Worm (Caenorhabditis elegans): ENCODE measurements around the gene F28B1.2.

The F28B1.2 gene

DNA sequence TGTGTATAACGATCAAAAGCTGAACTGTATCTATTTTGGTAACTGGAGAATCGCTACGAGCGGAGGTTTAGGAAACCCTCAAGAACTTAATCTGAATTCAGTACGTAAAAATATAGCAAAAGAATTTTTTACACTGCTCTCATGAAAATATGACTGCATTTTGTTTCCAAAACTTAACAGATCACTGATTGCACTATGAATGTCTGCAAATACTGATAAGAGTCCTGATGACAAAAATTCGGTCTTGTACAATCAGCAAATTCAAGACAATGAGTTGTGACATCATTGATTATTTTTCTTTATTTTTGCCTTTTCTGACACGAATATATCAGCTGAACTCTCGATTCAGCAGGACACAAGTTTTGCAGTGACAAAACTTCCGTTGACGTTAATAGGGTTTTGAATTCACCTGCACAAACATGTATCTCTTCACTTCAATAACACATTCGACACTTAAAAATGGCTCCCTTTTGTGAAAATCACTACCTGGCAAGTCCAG is 45.4 kb downstream of the F28B1.2 start, which contains the start of gene srh-237:
srh-237 (plus strand) TSS at position 449 of the 499 bp plus-strand sequence.
- TF ChIP-seq flt-1 (GFP tag; IDR thresholded peaks at IDR 0.05) (no peak), T22C8.4 (GFP tag; IDR thresholded peaks at IDR 0.05) (no peak), klf-2 (GFP tag; conservative IDR thresholded peaks at IDR 0.05) (no peak), ztf-23 (GFP tag; IDR thresholded peaks at IDR 0.05) (no peak), med-1 (GFP tag; optimal IDR thresholded peaks at IDR 0.05; ENCODE audit: insufficient read depth) (no peak), ztf-29 (GFP tag; IDR thresholded peaks at IDR 0.05) (no peak), tab-1 (GFP tag; IDR thresholded peaks at IDR 0.05) (no peak), ref-1 (GFP tag; conservative IDR thresholded peaks at IDR 0.05) (no peak), cog-1 (tag; optimal IDR thresholded peaks at IDR 0.05) (no peak)

DNA sequence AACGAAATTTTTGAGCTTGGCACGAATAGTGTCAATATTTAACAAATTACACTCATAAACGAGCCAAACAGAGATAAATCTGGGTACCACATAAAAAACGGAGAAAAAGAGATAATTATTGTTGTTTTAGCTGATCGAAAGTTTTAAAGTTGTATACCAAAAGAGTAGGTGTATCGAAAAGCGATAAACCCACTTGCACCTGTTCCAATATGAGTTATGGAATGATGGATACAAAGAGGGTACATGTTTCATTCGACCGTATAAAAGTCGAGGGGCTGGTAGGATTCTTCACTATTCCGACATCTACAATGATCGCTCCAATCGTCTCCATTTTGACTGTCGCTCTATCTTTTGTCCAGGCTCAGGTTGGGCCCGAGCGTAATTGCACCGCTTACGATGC is 47.7 kb downstream of the F28B1.2 start, which contains the start of gene ZK218.1:
ZK218.1 (plus strand) TSS at position 301 of the 400 bp plus-strand sequence.
- no peak for TF ChIP-seq tab-1 (GFP tag; IDR thresholded peaks at IDR 0.05)
- TF ChIP-seq ref-1 (GFP tag; conservative IDR thresholded peaks at IDR 0.05): no peak
- no peak for TF ChIP-seq ztf-29 (GFP tag; IDR thresholded peaks at IDR 0.05)
- TF ChIP-seq flt-1 (GFP tag; IDR thresholded peaks at IDR 0.05): no peak
- TF ChIP-seq ztf-23 (GFP tag; IDR thresholded peaks at IDR 0.05): no peak
- no peak for TF ChIP-seq cog-1 (tag; optimal IDR thresholded peaks at IDR 0.05)
- TF ChIP-seq med-1 (GFP tag; optimal IDR thresholded peaks at IDR 0.05; ENCODE audit: insufficient read depth): no peak
- no peak for TF ChIP-seq T22C8.4 (GFP tag; IDR thresholded peaks at IDR 0.05)
- TF ChIP-seq klf-2 (GFP tag; conservative IDR thresholded peaks at IDR 0.05): no peak

DNA sequence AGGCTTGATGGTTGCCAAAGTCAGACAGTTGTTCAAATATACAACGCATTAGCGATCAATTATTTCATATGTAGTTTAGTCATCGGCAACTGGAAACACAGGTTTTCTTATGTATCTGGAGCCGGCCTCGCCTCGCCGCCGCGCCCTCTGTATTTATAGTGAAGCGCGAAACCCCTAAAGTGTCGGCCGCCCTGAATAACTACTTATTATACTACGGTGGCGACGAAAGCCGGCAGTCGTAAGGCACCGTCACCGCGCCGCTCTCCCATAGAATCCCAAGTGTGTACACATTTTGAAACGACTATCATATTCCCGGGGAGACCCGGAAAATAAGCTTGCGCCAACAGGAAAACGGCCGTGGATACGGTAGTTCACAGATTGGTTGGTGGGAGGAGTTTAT is 50.0 kb downstream of the F28B1.2 start:
- no peak for TF ChIP-seq ztf-23 (GFP tag; IDR thresholded peaks at IDR 0.05)

DNA sequence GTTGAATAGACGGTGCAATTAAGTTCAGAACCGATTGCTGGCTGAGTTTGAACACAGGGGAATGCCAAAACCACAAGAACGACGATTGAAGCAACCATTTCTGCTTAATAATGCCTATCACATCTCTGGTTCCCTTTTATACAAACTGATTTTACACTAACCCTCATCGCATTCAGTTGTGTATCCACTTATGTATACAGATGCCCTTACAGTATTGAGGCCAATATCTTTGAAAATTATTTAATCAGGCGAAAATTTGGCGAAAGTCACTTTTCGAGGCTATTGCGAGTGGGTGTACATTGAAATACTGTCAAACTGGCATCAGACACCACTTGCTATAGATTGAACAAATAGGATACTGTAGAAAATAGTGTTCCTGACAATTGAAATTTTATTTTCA is 54.1 kb downstream of the F28B1.2 start, which contains the start of the genes ZK218.3 and ZK218.4:
ZK218.3 (minus strand) TSS at position 101 of the 400 bp plus-strand sequence.
ZK218.4 (plus strand) TSS at position 186 of the 400 bp plus-strand sequence.
- TF ChIP-seq med-1 (GFP tag; optimal IDR thresholded peaks at IDR 0.05; ENCODE audit: insufficient read depth) (no peak), ztf-29 (GFP tag; IDR thresholded peaks at IDR 0.05) (no peak), T22C8.4 (GFP tag; IDR thresholded peaks at IDR 0.05) (no peak), klf-2 (GFP tag; conservative IDR thresholded peaks at IDR 0.05) (no peak), tab-1 (GFP tag; IDR thresholded peaks at IDR 0.05) (no peak), flt-1 (GFP tag; IDR thresholded peaks at IDR 0.05) (no peak)
